Fruit fly (Drosophila melanogaster) whole organism, adult: ENCODE results near the gene MED20.
A peak's percentile ranks its signal among the peaks of the same experiment; 100 is the strongest.

ENCODE experiments used
- CG11617 ChIP-seq: fragments of 200-800 bp; sonication (Bioruptor generic); optimal IDR thresholded peaks from 2 replicates; lab custom pipeline; 2017; ENCODE audit warnings: mild to moderate bottlenecking, missing biosample characterization, missing genetic modification reagents, missing genetic modification characterization
- CG12768 ChIP-seq: fragments of 200-800 bp; sonication (Bioruptor generic); optimal IDR thresholded peaks from 2 replicates; lab custom pipeline; 2017; ENCODE audit warnings: missing biosample characterization, missing genetic modification characterization, mild to moderate bottlenecking, moderate library complexity, missing genetic modification reagents
- CG14711 ChIP-seq: fragments of 200-800 bp; sonication (Bioruptor generic); optimal IDR thresholded peaks from 2 replicates; lab custom pipeline; 2018; ENCODE audit warnings: missing biosample characterization, mild to moderate bottlenecking, missing genetic modification characterization, moderate library complexity
- CG1620 ChIP-seq: fragments of 200-800 bp; sonication (Bioruptor generic); optimal IDR thresholded peaks from 2 replicates; lab custom pipeline; 2016; ENCODE audit warnings: missing biosample characterization, missing genetic modification characterization
- CG33017 ChIP-seq: fragments of 200-800 bp; sonication (Bioruptor generic); optimal IDR thresholded peaks from 2 replicates; lab custom pipeline; 2018; ENCODE audit warnings: missing biosample characterization, mild to moderate bottlenecking, missing genetic modification characterization, moderate library complexity
- CG5204 ChIP-seq: fragments of 200-800 bp; sonication (Bioruptor generic); optimal IDR thresholded peaks from 2 replicates; lab custom pipeline; 2016; ENCODE audit warnings: missing biosample characterization, missing genetic modification characterization
- CG7045 ChIP-seq: fragments of 200-800 bp; sonication (Bioruptor generic); optimal IDR thresholded peaks from 2 replicates; lab custom pipeline; 2017; ENCODE audit warnings: missing biosample characterization, mild to moderate bottlenecking, missing genetic modification characterization
- CG7101 ChIP-seq: fragments of 200-800 bp; sonication (Bioruptor generic); optimal IDR thresholded peaks from 2 replicates; lab custom pipeline; 2018; ENCODE audit warnings: missing biosample characterization, mild to moderate bottlenecking, missing genetic modification characterization, moderate library complexity
- Clk ChIP-seq: fragments of 200-800 bp; sonication (Bioruptor generic); optimal IDR thresholded peaks from 2 replicates; lab custom pipeline; 2017; ENCODE audit warnings: missing biosample characterization, missing genetic modification characterization
- Crg-1 ChIP-seq: fragments of 200-800 bp; sonication (Bioruptor generic); optimal IDR thresholded peaks from 2 replicates; lab custom pipeline; 2016; ENCODE audit warnings: missing biosample characterization, missing genetic modification characterization
- Hr96 ChIP-seq: fragments of 200-800 bp; sonication (Bioruptor generic); optimal IDR thresholded peaks from 2 replicates; lab custom pipeline; 2016; ENCODE audit warnings: missing biosample characterization, missing genetic modification characterization
- Mnt ChIP-seq: fragments of 200-800 bp; sonication (Bioruptor generic); optimal IDR thresholded peaks from 2 replicates; lab custom pipeline; 2016; ENCODE audit warnings: missing biosample characterization, mild to moderate bottlenecking, missing genetic modification characterization
- bab1 ChIP-seq: fragments of 200-800 bp; sonication (Bioruptor generic); optimal IDR thresholded peaks from 3 replicates; lab custom pipeline; 2019; ENCODE audit warnings: missing biosample characterization, mild to moderate bottlenecking, missing genetic modification characterization, moderate library complexity
- cic ChIP-seq: fragments of 200-800 bp; sonication (Bioruptor generic); optimal IDR thresholded peaks from 2 replicates; lab custom pipeline; 2017; ENCODE audit warnings: missing biosample characterization, mild to moderate bottlenecking, missing genetic modification characterization, moderate library complexity
- kay ChIP-seq: fragments of 200-800 bp; sonication (Bioruptor generic); peaks from one replicate; lab custom pipeline; 2016; ENCODE audit warnings: missing biosample characterization, missing genetic modification characterization, borderline replicate concordance
- ovo ChIP-seq: fragments of 200-800 bp; sonication (Bioruptor generic); optimal IDR thresholded peaks from 2 replicates; lab custom pipeline; 2016; ENCODE audit warnings: missing biosample characterization, missing genetic modification characterization
- pad ChIP-seq: fragments of 200-800 bp; sonication (Bioruptor generic); optimal IDR thresholded peaks from 3 replicates; lab custom pipeline; 2017; ENCODE audit warnings: missing biosample characterization, missing genetic modification characterization, mild to moderate bottlenecking, moderate library complexity, missing genetic modification reagents
- tj ChIP-seq: fragments of 200-800 bp; sonication (Bioruptor generic); optimal IDR thresholded peaks from 3 replicates; lab custom pipeline; 2017; ENCODE audit warnings: missing biosample characterization, mild to moderate bottlenecking, missing genetic modification characterization, moderate library complexity
- toe ChIP-seq: fragments of 200-800 bp; sonication (Bioruptor generic); optimal IDR thresholded peaks from 2 replicates; lab custom pipeline; 2016; ENCODE audit warnings: missing biosample characterization, missing genetic modification characterization

The MED20 gene

DNA sequence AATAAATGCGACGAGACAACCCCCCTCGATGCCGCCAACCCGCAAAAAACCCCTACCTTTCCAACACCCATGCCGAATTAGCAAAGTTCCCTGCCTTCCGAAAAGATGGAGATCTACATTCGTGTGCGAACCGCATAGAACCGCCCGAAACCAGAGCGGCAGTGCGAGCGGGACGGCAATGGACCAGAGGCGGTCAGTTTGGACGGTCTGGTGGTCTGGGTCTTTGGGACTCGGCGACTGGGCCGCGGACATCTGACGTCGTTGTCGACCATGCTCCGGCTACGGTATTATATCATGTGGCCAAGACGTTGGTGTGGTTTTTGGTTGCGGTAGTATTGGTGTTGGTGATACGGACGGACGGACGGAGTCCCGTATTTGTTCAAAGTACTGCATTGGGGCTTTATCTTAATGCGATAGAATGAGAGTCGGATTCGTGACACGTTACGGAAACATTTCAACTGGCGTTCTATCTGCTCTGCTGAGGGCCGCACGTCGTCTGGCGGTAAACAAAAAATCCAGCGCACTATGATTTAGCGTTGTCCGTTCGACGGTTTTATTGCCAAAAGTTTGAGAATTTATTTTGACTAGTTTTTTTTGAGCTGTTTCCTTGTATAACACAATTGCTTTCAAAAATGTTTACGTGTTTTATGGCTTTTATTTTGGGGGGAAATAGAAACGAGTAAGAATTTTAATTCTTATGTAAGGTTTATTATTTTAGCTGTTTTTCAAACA is 14.3 kb upstream of the MED20 start:
- TF ChIP-seq tj (GFP tag; lab: Kevin White, UChicago) (peak; percentile 2), kay (GFP tag; lab: Kevin White, UChicago) (peak; percentile 93), CG12768 (GFP tag; lab: Kevin White, UChicago) (peak; percentile 52), Hr96 (GFP tag; lab: Kevin White, UChicago) (no peak), CG5204 (GFP tag; lab: Kevin White, UChicago) (no peak), CG11617 (GFP tag; lab: Kevin White, UChicago) (peak; percentile 55), Clk (GFP tag; lab: Kevin White, UChicago) (peak; percentile 18), cic (GFP tag; lab: Kevin White, UChicago) (peak; percentile 21), CG33017 (peak; percentile 48), Mnt (peak; percentile 27), CG7101 (tag; lab: Kevin White, UChicago) (peak; percentile 38), Crg-1 (GFP tag; lab: Kevin White, UChicago) (no peak), CG7045 (peak; percentile 21), CG14711 (peak; percentile 25)

DNA sequence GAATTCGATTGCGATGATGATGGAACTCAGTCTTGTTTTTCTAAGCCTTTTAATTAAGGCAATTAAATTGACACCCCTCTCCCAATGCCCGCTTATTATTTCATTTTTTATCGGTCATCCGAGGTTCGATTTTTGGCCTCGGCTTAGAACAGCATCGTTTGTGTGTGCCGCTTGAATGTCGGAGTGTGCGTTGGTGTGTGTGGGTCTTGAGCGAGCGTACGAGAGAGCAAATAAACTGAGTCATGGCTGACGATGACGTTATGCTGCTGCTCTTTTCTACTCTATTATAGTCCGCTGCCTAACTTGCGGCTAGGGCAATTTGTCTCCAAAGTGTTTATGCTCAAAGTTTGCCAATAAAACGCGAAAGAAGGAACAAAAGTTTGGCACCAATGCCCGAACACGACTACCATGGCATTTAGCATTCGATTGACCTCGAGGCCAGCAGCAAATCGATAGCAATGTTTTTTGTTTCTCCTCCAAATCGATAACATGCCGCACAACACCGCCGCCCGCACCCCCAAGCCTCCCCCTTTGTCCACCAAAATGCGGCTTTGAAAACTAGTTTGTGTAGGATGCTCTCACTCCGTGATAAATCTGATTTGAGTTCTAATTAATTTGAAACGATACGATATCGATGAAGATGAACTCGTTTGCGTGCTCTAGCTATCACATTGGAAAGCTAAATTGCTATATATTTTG is 13.0 kb upstream of the MED20 start:
- TF ChIP-seq toe, result no peak
- TF ChIP-seq CG33017, result no peak

dm6 chr2L:8084349-8085203 is 11.9 kb upstream of the MED20 start:
- TF ChIP-seq CG5204 (GFP tag; lab: Kevin White, UChicago) (no peak), cic (GFP tag; lab: Kevin White, UChicago) (no peak), Clk (GFP tag; lab: Kevin White, UChicago) (peak; percentile 15), CG33017 (no peak), pad (GFP tag; lab: Kevin White, UChicago) (peak; percentile 79), CG14711 (no peak)

DNA sequence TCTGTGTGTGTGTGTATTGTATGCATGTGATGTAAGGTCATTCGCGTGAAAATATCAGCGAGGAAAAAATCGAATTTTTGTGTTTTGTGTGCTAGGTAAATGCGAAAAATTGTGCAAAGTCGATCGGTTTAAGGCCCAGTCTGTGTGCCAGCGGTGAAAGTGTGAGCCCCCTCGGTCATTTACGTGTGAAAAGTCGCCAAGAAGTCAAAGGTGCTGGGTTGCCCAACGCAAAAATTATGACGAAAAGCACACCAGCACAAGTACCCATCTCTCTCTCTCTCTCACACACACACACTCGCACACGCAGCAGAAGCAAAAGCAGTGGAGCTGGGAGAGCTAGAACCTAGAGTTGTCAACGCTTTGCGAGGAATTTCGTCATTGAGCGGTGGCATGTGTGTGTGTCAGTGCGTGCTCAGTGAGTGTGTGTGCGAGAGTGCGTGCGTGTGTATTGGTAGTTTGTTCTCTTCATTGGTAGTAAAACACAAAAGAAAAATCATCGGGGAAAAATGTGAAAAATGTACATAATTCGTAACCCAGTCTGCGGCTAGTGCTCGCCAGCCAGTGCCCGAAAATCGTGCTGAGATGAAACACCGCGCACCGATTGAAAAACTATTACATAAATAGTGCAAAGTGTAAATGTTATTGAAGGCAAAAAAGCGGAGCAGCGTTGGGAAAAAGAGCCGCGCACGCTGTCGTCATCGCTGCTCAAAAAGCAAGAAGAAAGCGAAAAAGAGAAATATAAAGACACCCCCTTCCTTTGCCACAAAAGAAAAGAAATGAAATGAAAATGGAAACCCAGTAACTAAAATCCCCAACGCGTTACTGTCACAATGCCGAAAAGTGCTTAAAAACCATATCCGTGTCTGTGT is 11.0 kb upstream of the MED20 start:
- TF ChIP-seq bab1 (peak; percentile 62), kay (GFP tag; lab: Kevin White, UChicago) (peak; percentile 33), CG7045 (no peak), cic (GFP tag; lab: Kevin White, UChicago) (peak; percentile 68), Mnt (peak; percentile 58), CG7101 (tag; lab: Kevin White, UChicago) (peak; percentile 20), CG33017 (peak; percentile 25), CG14711 (peak; percentile 98), CG12768 (GFP tag; lab: Kevin White, UChicago) (no peak)

DNA sequence CACCGCTTCAGTTG is 10.6 kb upstream of the MED20 start, which contains the start of gene Bsg:
TSS of gene Bsg (plus strand) at position 8 of the 14 bp plus-strand sequence.
- TF ChIP-seq tj (GFP tag; lab: Kevin White, UChicago), result no peak
- TF ChIP-seq CG11617 (GFP tag; lab: Kevin White, UChicago), result no peak
- no peak for TF ChIP-seq CG5204 (GFP tag; lab: Kevin White, UChicago)
- no peak for TF ChIP-seq kay (GFP tag; lab: Kevin White, UChicago)
- TF ChIP-seq CG14711, result no peak
- TF ChIP-seq CG1620 (GFP tag; lab: Kevin White, UChicago), result no peak
- TF ChIP-seq Crg-1 (GFP tag; lab: Kevin White, UChicago), result no peak
- no peak for TF ChIP-seq cic (GFP tag; lab: Kevin White, UChicago)
- no peak for TF ChIP-seq CG7045
- TF ChIP-seq Mnt, result no peak
- TF ChIP-seq toe, result no peak
- TF ChIP-seq pad (GFP tag; lab: Kevin White, UChicago), result no peak
- no peak for TF ChIP-seq ovo (GFP tag; lab: Kevin White, UChicago)

dm6 chr2L:8082692-8083412 is 10.2 kb upstream of the MED20 start, which contains the start of gene Mcr:
Gene Mcr (minus strand): TSS chr2L:8082982.
- TF ChIP-seq pad (GFP tag; lab: Kevin White, UChicago) (peak; percentile 33), CG7045 (no peak), tj (GFP tag; lab: Kevin White, UChicago) (peak; percentile 4), bab1 (peak; percentile 42)
